Fruit fly (Drosophila melanogaster): Measurements from ENCODE around the gene CG42556.

DNA sequence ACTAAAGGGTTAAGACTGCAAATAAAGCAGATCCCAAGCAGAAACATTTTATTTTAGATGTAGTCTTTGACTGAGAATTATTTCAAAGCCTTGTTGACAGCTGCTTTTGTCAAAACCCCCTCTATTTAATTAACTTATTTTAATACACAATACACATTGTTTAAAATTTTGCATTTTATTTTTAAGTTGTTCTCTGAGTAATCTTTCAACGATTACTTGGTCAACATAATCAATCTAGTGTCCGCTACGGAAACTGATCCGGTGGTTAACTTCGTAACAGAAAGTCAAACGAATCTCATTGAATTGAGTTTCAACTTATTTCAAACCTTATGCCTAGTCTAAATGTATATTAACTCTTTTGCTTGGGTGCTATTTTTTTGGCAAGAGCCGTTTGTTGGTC lies 10.7 kb downstream of the CG42556 start, which contains the start of gene CG31805:
- TF ChIP-seq Sp1 (GFP tag; optimal IDR thresholded peaks at IDR 0.05) (no peak), usp (GFP tag; optimal IDR thresholded peaks at IDR 0.05) (no peak), h (GFP tag; optimal IDR thresholded peaks at IDR 0.05) (no peak), psq (GFP tag; optimal IDR thresholded peaks at IDR 0.05) (no peak)
